Fruit fly (Drosophila melanogaster) whole organism: Measurements from ENCODE around the gene CG14082.
A peak's percentile ranks its signal among the peaks of the same experiment; 100 is the strongest.

Experiments
- CG8478 ChIP-seq: fragments of >200 bp; optimal IDR thresholded peaks from 2 replicates; lab custom pipeline; 2018; ENCODE audit warnings: inconsistent platforms
- Dll ChIP-seq: fragments of >200 bp; optimal IDR thresholded peaks from 2 replicates; lab custom pipeline; 2017
- EcR ChIP-seq, 2 experiments: fragments of >200 bp; optimal IDR thresholded peaks; 2 replicates each; lab custom pipeline; 2017; ENCODE audit warnings: missing biosample characterization in 2 of 2, missing genetic modification characterization in 2 of 2, missing genetic modification reagents in 2 of 2
- pan ChIP-seq: fragments of >200 bp; optimal IDR thresholded peaks from 2 replicates; lab custom pipeline; 2017
- psq ChIP-seq: fragments of >200 bp; optimal IDR thresholded peaks from 2 replicates; lab custom pipeline; 2017
- usp ChIP-seq: fragments of >200 bp; optimal IDR thresholded peaks from 2 replicates; lab custom pipeline; 2017; ENCODE audit warnings: missing biosample characterization, missing genetic modification characterization, mixed read lengths

CG14082 gene

DNA sequence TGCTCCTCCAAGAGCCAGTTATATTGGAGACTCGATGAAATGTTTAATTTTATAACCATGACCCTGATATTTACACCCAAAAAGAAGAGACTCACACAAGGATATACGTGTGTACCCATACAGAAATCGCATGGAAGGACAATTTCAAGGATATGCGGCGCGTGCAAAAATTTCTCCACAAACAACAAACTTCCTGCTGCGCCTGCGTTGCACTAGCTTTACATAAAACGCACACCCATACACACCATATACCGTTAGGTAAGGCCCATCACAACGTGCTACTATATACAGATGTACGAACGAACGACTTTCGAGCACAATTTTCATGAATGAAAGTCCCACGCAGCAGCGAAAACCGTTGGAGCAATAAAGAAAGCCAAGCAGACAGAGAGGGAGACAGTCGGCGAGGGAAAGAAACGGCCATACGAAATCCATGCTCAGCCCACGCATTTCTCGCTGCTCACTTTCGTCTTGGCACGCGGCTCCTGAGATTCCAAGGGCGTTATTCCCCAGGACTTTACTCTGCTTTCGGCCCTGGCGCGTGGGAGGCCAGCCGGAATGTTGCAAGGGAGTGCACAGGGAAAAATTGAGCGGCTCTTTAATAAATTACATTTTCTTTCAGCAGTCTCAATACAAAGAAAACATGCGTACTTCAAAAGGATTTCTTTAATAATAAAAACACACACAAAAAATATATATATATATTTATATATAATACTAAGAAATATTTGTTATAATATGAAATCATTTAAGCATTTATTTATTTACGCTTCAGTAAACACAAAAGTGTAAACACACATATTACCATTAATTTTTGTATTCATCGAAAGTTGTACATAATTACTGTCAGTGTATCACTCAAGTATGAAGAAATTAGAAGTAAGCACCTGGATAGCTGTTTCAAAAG, 51.2 kb downstream of the CG14082 start:
- TF ChIP-seq CG8478 (lab: Kevin White, UChicago) (no peak), psq (no peak), Dll (no peak), usp (GFP tag; lab: Kevin White, UChicago) (no peak), pan (lab: Kevin White, UChicago) (no peak), EcR (GFP tag; optimal IDR thresholded peaks at IDR 0.05; lab: Kevin White, UChicago) (no peak)

DNA sequence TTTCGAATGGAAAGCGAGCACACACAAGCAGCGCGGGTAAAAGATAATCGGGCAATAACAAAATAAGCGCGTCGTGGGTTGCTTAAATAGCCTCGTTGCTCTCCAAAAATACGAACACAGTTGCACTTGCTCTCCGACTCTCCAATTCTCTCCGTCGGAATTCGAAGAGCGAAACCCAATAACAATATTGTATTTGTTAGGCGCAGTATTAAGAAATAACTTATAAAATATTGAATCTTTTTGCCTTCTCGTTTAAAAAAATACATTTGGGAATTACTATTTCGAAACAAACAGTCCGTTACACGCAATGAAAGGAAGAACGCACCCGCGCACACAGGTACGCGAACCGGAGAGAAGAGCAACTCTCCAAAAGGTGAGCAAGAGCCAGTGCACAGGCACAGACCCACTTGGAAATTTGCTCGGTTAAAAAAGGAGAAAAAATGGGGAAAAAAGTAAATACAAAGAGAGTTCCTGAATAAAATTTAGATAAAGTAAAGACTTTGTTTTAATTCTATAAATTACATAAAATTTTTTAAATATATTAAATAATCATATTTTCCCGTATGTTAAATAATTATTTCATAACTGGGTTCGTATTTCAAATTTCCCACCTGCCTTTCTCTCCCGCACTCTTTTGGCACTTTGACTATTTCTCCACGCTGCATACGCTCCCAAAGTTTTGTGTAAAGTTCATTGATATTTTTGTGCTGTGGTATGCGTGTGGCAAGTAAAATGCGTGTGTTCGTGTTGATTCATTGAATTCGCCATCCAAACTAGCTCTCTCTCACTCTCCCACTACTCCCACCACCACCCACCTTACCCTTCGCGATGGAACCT, 52.2 kb downstream of the CG14082 start, which contains the start of gene Mkp3:
Mkp3 (minus strand) TSS at position 63 of the 837 bp plus-strand sequence.
- TF ChIP-seq usp (GFP tag; lab: Kevin White, UChicago): no peak
- TF ChIP-seq Dll: peak; percentile 73

DNA sequence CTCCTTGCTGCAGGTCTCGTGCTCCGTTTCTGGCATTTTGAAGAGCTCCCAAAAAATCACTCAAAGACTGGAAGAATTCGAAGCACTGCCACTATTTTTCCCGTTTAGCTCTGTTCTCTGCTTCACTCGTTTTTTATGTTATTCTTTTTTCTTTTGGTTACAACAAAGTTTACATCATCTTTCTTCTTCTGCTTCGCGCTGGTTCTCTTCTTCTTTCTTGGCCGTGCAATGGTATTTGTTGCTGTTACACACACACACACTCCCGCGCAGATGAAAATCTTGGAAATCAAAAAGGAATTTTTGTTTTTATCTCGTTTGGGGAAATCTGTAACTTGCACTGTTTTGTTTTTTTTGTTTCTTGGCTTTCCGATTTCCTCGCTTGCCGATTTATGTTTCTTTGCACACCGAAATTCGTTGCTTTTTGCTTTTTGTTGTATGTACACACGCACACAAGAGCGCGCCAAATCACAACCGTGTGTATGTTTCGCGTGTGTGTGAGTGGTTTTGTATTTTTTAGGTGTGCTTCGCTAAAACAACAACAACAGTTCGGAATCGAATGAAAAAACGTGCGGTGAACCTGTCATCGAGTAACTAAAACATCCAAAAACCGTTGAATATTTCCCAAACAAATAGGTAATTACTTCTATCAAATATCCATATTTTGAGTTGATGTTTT, 52.9 kb downstream of the CG14082 start:
- TF ChIP-seq psq (no peak), CG8478 (lab: Kevin White, UChicago) (no peak), pan (lab: Kevin White, UChicago) (no peak), Dll (no peak), EcR (GFP tag; optimal IDR thresholded peaks at IDR 0.05; lab: Kevin White, UChicago) (no peak), usp (GFP tag; lab: Kevin White, UChicago) (no peak)

DNA sequence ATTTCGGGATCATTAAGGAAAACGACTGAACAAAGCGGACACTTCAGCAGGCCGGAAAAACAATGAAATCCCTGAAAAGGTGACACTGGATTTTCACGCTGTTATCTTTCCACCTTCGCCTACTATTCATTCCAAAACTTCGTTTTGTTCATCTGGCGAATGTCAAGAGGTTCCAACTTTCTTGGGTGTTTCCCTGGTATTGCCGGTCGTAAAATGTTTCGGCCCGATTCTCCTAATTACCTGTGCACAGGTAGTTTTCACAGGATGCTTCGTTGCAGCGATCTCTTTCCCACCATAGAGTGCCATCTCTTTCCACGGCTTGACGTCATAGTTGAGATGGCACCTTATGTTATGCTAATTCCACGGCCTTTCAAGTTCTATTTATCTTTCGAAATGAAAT, 55.6 kb downstream of the CG14082 start:
- no peak for TF ChIP-seq usp (GFP tag; lab: Kevin White, UChicago)
- TF ChIP-seq Dll: no peak
- no peak for TF ChIP-seq CG8478 (lab: Kevin White, UChicago)
- no peak for TF ChIP-seq psq
- TF ChIP-seq EcR (GFP tag; optimal IDR thresholded peaks at IDR 0.05; lab: Kevin White, UChicago): no peak
- TF ChIP-seq pan (lab: Kevin White, UChicago): no peak

DNA sequence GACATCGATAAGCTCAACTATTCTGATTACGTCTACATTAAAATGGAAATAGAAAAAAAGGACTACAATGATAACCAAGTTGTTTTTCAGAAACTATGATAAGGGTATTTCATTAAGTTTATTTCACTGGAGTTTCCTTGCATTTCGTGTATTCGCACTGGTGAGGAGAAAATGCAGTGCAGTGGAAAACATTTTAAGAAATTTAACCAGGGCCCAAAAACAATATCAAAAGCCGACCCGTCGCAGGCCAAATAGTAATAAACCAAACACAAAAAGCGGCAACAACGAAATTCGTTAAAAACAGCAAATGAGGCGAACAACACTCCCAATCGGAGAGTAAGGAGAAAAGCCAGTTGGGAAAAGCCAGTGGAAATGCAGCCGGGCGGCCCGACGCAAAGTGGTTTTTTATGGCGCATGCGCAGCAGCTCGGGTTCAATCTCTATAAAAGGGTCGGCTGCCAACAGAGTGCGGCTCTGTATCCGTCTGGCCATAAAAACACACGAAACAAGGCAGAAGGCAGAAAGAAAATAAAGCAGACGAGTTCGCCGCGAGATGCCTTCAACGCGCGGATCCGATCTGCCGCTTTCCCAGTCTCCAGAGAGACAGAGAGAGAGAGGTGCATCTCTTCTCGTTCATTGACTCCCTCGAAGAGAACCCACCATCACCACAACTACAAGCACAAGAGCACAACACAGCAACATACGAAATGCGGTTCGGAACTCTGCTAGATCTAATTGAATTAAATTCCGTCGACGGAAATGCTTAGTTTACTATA, 57.7 kb downstream of the CG14082 start:
- TF ChIP-seq CG8478 (lab: Kevin White, UChicago): no peak
- TF ChIP-seq EcR (GFP tag; optimal IDR thresholded peaks at IDR 0.05; lab: Kevin White, UChicago): peak; percentile 61 to 91
- no peak for TF ChIP-seq usp (GFP tag; lab: Kevin White, UChicago)
- no peak for TF ChIP-seq psq
- TF ChIP-seq Dll: no peak
- TF ChIP-seq pan (lab: Kevin White, UChicago): no peak

DNA sequence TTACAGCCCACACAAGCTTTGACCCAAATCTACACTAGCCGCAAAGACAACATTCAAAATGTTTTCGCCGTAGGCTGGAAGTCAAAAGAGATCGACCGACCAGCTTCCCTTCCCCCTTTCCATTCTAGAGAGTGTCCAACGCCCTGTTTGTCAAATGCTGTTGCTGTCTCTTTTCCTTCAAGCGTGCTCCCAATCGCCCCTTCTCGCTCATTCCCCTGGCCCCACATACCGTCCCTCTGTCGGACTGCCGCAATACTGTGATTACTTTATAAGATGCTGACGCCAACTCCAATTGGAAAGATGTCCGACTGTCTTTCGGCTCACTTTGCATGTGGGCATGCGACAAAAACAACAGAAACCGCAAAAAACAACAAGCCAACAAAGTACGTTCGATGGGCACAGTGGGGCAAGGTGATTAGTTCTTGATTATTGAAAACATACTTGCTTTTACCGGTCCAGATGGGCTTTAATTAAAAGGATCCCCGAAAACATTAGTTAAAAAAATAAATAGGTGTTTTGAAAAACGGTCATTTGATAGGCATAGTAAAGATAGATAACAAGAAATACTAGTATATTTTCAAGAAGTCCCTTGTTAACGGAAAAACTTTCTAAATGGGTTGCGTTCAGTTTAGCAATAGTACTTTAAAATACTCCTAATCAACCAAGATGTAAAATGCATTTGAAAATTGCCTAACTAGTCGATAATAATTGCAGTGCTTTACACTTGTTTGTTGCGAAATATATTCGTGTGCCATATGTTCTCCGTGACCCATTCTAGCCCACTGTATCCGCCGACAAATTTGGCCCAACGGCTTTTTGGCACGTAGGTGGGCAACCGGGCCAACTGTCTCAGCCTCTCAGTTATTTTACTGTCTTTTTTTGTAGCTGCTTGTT, 58.7 kb downstream of the CG14082 start:
- TF ChIP-seq psq (no peak), EcR (GFP tag; optimal IDR thresholded peaks at IDR 0.05; lab: Kevin White, UChicago) (no peak), Dll (no peak), CG8478 (lab: Kevin White, UChicago) (no peak), usp (GFP tag; lab: Kevin White, UChicago) (no peak), pan (lab: Kevin White, UChicago) (no peak)

DNA sequence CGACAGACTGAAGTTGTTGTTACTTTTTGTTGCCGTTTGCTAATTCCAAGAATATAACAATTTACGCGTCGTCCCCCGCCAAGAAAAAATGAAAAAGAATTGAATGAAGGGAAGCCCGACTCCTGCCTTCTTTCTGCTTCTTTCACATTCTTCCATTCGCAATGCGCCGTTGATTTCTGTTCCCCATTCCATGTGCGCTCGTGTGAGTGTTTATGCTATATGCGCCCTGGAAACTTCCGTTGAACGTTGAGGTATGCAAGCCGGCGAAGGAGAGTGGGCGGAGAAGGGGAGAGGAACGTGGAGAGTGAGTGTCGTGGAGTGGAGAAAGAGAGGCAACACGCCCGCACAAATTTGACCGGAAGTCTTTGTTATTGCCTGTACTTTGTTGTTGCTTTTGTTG, 59.7 kb downstream of the CG14082 start:
- no peak for TF ChIP-seq CG8478 (lab: Kevin White, UChicago)
- TF ChIP-seq Dll: no peak
- no peak for TF ChIP-seq usp (GFP tag; lab: Kevin White, UChicago)
- no peak for TF ChIP-seq psq
- no peak for TF ChIP-seq pan (lab: Kevin White, UChicago)
- no peak for TF ChIP-seq EcR (GFP tag; optimal IDR thresholded peaks at IDR 0.05; lab: Kevin White, UChicago)

DNA sequence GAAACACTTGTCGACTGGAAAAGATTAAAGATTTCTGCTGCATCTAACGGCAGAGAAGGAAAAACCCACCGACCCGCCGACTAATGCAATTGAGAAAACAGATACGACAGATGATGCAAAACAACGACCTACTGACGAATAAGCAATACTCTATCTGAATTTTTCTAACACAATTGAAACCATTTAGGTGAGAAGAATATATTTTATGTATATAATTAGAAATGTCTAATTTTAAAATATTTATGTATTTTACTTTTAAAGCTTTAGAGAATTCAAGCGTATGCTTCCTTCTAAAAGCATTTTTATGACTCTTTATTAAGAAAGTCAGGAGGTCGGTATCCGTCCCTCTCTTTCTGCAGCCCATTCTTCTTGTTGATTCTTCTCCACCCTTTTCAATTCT, 60.3 kb downstream of the CG14082 start:
- TF ChIP-seq psq (no peak), CG8478 (lab: Kevin White, UChicago) (no peak), pan (lab: Kevin White, UChicago) (no peak), Dll (no peak), EcR (GFP tag; optimal IDR thresholded peaks at IDR 0.05; lab: Kevin White, UChicago) (no peak), usp (GFP tag; lab: Kevin White, UChicago) (no peak)

DNA sequence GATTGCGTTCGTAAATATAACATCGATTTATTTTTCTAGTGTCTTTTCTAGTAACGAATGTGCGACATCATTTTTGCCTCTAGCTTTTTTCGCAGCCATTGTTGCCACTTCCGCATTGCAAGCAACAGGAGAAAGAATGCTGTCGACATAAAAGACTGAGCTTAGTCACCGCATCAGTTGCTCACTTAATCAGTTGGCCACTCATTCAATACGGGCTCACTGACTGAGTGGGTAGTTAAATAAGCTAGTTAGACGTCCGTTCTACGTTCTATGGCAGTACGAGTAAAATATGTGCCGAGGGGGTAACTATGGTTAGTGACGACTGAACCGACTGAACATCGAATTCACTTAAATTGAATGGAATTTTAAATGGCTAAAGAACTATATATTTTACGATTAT, 62.8 kb downstream of the CG14082 start:
- TF ChIP-seq psq: no peak

DNA sequence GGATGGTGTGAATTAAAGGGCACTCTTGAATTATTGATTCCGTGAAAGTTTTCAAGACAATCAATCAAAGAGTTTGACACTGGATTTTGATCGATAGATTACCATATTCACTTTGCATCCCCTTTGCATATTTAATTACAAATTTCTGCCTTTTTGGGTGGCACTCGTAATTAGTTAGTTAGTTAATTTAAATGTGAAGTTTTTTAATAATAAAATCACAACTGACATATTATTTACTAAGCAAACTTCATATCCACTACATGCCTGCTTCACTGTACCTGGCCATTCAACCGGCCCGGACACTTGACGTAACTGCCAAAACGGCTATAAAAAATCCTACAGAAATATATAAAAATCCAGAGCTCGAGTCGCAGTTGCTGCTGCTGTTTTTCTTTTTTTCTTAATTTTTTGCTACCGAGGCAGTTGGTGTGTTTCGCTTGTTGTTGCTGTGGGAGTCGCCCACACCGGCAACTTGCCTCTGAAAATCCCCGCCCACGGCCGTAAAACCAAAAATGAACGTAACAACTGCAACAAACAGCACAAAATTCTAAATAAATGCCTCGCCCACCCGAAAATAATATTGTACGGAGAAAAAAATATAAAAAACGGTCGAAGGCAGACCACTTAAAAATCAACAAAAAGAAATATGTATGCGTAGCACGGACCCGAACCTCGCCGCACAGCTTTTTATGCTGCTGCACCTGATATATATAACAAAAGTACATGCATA, 63.9 kb downstream of the CG14082 start:
- TF ChIP-seq pan (lab: Kevin White, UChicago): no peak
